Worm (Caenorhabditis elegans): Measurements from ENCODE around the gene spc-1.

Gene spc-1

ce11 chrX:3154562-3154961, 27.7 kb upstream of the spc-1 start:
- TF ChIP-seq nhr-80 (tag; optimal IDR thresholded peaks at IDR 0.05) (peak; percentile 75), ceh-58 (GFP tag; IDR thresholded peaks at IDR 0.05) (no peak)

ce11 chrX:3153133-3153532, 26.3 kb upstream of the spc-1 start:
- TF ChIP-seq ztf-22 (GFP tag; optimal IDR thresholded peaks at IDR 0.05), result peak; percentile 45
- peak; percentile 18 for TF ChIP-seq ets-4 (GFP tag; optimal IDR thresholded peaks at IDR 0.05)
- TF ChIP-seq dox-1 (GFP tag; IDR thresholded peaks at IDR 0.05), result peak; percentile 60
- no peak for TF ChIP-seq aptf-3 (GFP tag; IDR thresholded peaks at IDR 0.05)
- peak; percentile 10 for TF ChIP-seq atf-7 (tag; optimal IDR thresholded peaks at IDR 0.05)
- peak; percentile 96 for TF ChIP-seq nhr-80 (tag; optimal IDR thresholded peaks at IDR 0.05)
- no peak for TF ChIP-seq zim-3 (tag; optimal IDR thresholded peaks at IDR 0.05)
- no peak for TF ChIP-seq F57A8.1 (GFP tag; optimal IDR thresholded peaks at IDR 0.05)
- peak; percentile 7 for TF ChIP-seq pha-4 (tag; optimal IDR thresholded peaks at IDR 0.05)
- no peak for TF ChIP-seq cebp-1 (GFP tag; IDR thresholded peaks at IDR 0.05)
- TF ChIP-seq cebp-1 (tag; optimal IDR thresholded peaks at IDR 0.05), result peak; percentile 49
- no peak for TF ChIP-seq zfh-2 (GFP tag; conservative IDR thresholded peaks at IDR 0.05)
- no peak for TF ChIP-seq mel-28 (tag; optimal IDR thresholded peaks at IDR 0.05; ENCODE audit: borderline replicate concordance)

- no peak for TF ChIP-seq dpl-1 (GFP tag; optimal IDR thresholded peaks at IDR 0.05)
- TF ChIP-seq ztf-25 (GFP tag; IDR thresholded peaks at IDR 0.05), result no peak
- no peak for TF ChIP-seq Y95B8A.8 (GFP tag; IDR thresholded peaks at IDR 0.05)
- no peak for TF ChIP-seq lin-54 (GFP tag; optimal IDR thresholded peaks at IDR 0.05)
These were observed 25.5 kb upstream of the spc-1 start, which contains the start of gene bbln-1 for ce11 chrX:3152361-3152760. Gene bbln-1 (minus strand): TSS chrX:3152461.

ce11 chrX:3145265-3145664, 18.4 kb upstream of the spc-1 start, which contains the start of gene C15C7.4:
Gene C15C7.4 (plus strand): TSS chrX:3145565.
- TF ChIP-seq akir-1 (GFP tag; optimal IDR thresholded peaks at IDR 0.05), result no peak
- no peak for TF ChIP-seq T07F8.4 (tag; optimal IDR thresholded peaks at IDR 0.05)
- no peak for TF ChIP-seq nhr-179 (tag; optimal IDR thresholded peaks at IDR 0.05)
- TF ChIP-seq tbp1 (GFP tag; optimal IDR thresholded peaks at IDR 0.05), result no peak
- no peak for TF ChIP-seq C17E4.6 (GFP tag; IDR thresholded peaks at IDR 0.05)
- no peak for TF ChIP-seq D2030.7 (GFP tag; IDR thresholded peaks at IDR 0.05)
- no peak for TF ChIP-seq him-1 (tag; optimal IDR thresholded peaks at IDR 0.05)
- no peak for TF ChIP-seq nhr-27 (tag; optimal IDR thresholded peaks at IDR 0.05)
- no peak for TF ChIP-seq xnd-1 (tag; optimal IDR thresholded peaks at IDR 0.05)
- no peak for TF ChIP-seq hmg-20 (GFP tag; IDR thresholded peaks at IDR 0.05)
- TF ChIP-seq ztf-18 (tag; optimal IDR thresholded peaks at IDR 0.05), result no peak

DNA sequence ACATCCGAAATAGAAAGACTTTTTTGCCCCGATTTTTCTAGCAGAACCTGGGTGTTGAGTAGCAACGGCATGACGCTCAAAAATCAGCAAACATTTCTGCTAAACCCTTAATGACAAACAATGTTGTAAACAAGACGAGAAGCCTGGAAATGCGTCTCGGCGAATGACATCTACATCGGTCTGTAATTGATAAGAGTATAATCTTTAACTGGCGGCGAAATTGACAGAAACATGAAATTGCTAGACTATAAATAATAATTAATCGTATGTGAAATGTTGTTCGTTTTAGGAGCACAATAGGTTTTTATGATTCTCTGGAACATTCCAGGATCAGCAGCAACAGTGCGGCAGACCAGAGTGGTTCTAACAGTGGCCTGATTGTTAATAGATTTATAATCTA, 14.8 kb upstream of the spc-1 start:
- TF ChIP-seq hmg-20 (GFP tag; IDR thresholded peaks at IDR 0.05) (no peak), nhr-80 (tag; optimal IDR thresholded peaks at IDR 0.05) (peak; percentile 9)

ce11 chrX:3139516-3140301, 12.8 kb upstream of the spc-1 start:
- TF ChIP-seq F23B12.7 (tag; optimal IDR thresholded peaks at IDR 0.05; ENCODE audit: insufficient read depth), result no peak
- TF ChIP-seq chd-7 (tag; optimal IDR thresholded peaks at IDR 0.05), result no peak
- no peak for TF ChIP-seq fkh-3 (tag; optimal IDR thresholded peaks at IDR 0.05)
- no peak for TF ChIP-seq efl-1 (GFP tag; optimal IDR thresholded peaks at IDR 0.05)
- no peak for TF ChIP-seq cebp-2 (GFP tag; IDR thresholded peaks at IDR 0.05)
- TF ChIP-seq attf-6 (GFP tag; IDR thresholded peaks at IDR 0.05), result no peak
- TF ChIP-seq ccch-3 (GFP tag; optimal IDR thresholded peaks at IDR 0.05), result no peak
- no peak for TF ChIP-seq him-1 (tag; optimal IDR thresholded peaks at IDR 0.05)
- no peak for TF ChIP-seq snpc-1.3 (tag; optimal IDR thresholded peaks at IDR 0.05; ENCODE audit: insufficient read depth)
- no peak for TF ChIP-seq F55B11.4 (tag; optimal IDR thresholded peaks at IDR 0.05; ENCODE audit: borderline replicate concordance, insufficient read depth)
- no peak for TF ChIP-seq madf-3 (GFP tag; IDR thresholded peaks at IDR 0.05)
- TF ChIP-seq B0035.1 (tag; optimal IDR thresholded peaks at IDR 0.05), result no peak
- TF ChIP-seq zim-3 (tag; optimal IDR thresholded peaks at IDR 0.05), result no peak
- TF ChIP-seq lin-54 (GFP tag; optimal IDR thresholded peaks at IDR 0.05), result no peak
- TF ChIP-seq ets-4 (GFP tag; optimal IDR thresholded peaks at IDR 0.05), result no peak

Measured in whole organism, young adult.